Worm (Caenorhabditis elegans) whole organism, young adult: ENCODE data around the gene col-106.

Experiments used
- K12H6.12 ChIP-seq: fragments of 200-800 bp; sonication (Bioruptor generic); optimal IDR thresholded peaks from 2 replicates; lab custom pipeline; 2018; ENCODE audit warnings: mild to moderate bottlenecking, missing genetic modification characterization, missing compliant biosample characterization
- ama-1 ChIP-seq, 3 experiments: fragments of 150-350 bp in 1 of 3; sonication (generic microtip) in 2 of 3; optimal IDR thresholded peaks; 2 replicates each; lab custom pipeline; 2014 to 2018; ENCODE audit warnings: missing biosample characterization in 2 of 3, missing genetic modification characterization in 2 of 3, missing genetic modification reagents in 2 of 3
- bed-1 ChIP-seq: fragments of 200-800 bp; sonication (Bioruptor generic); IDR thresholded peaks from 2 replicates; pipeline ENCODE4 v1.3.6; 2022; ENCODE audit warnings: missing genetic modification reagents, missing genetic modification characterization, missing compliant biosample characterization
- him-1 ChIP-seq: sonication (generic microtip); optimal IDR thresholded peaks from 2 replicates; lab custom pipeline; 2016; ENCODE audit warnings: missing genotype, missing genetic modification reagents, missing genetic modification characterization, missing compliant biosample characterization
- hlh-12 ChIP-seq: sonication (generic microtip); optimal IDR thresholded peaks from 2 replicates; lab custom pipeline; 2016; ENCODE audit warnings: missing genetic modification characterization, missing compliant biosample characterization
- rcor-1 ChIP-seq: fragments of 200-800 bp; sonication (Bioruptor generic); IDR thresholded peaks from 2 replicates; pipeline ENCODE4 v1.3.6; 2022; ENCODE audit warnings: missing genetic modification reagents, missing genetic modification characterization, missing compliant biosample characterization
- sea-2 ChIP-seq: fragments of 200-800 bp; sonication (Bioruptor generic); IDR thresholded peaks from 2 replicates; pipeline ENCODE4 v1.3.6; 2022; ENCODE audit warnings: missing genetic modification characterization, missing compliant biosample characterization
- unc-130 ChIP-seq: sonication (generic microtip); optimal IDR thresholded peaks from 2 replicates; lab custom pipeline; 2016; ENCODE audit warnings: missing genetic modification reagents, missing genetic modification characterization, missing compliant biosample characterization
- unc-62 ChIP-seq: fragments of 150-350 bp; optimal IDR thresholded peaks from 2 replicates; lab custom pipeline; 2014; ENCODE audit warnings: missing biosample characterization, missing genetic modification reagents, missing genetic modification characterization

DNA sequence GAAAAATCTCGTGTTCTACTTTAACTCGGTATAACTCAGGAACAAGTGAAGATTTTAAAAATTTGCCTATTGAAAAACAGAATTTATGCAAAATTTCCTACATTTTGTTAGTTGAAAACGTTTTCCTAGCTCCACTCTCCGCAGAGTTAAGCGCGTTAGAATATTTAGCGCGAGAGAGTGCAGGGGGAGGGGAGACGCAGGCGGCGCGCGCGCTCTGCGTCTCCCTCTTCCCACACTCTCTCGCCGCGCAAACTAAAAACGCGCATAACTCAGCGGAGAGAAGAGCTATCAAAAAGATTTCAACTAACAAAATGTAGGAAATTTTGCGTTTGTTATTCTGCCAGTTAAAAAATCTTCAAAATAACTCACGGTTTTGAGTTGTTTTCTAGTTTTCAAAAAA lies 11.6 kb upstream of the col-106 start:
- TF ChIP-seq unc-130 (no peak), ama-1 (optimal IDR thresholded peaks at IDR 0.05; lab: Kevin White, UChicago) (no peak), ama-1 (GFP tag; optimal IDR thresholded peaks at IDR 0.05; lab: Kevin White, UChicago) (no peak), sea-2 (GFP tag; lab: Robert Waterston, UW) (no peak), bed-1 (GFP tag; lab: Robert Waterston, UW) (no peak), unc-62 (GFP tag; lab: Kevin White, UChicago) (no peak), hlh-12 (tag; lab: Kevin White, UChicago) (no peak), him-1 (tag; lab: Kevin White, UChicago) (no peak), K12H6.12 (tag; lab: Kevin White, UChicago) (no peak), rcor-1 (GFP tag; lab: Robert Waterston, UW) (no peak)
